Worm (Caenorhabditis elegans) whole organism, young adult: ENCODE data around the gene sek-6.

Experiments
- ama-1 ChIP-seq, 3 experiments: fragments of 150-350 bp in 1 of 3; sonication (generic microtip) in 2 of 3; optimal IDR thresholded peaks; 2 replicates each; lab custom pipeline; 2014 to 2018; ENCODE audit warnings: missing biosample characterization in 2 of 3, missing genetic modification characterization in 2 of 3, missing genetic modification reagents in 2 of 3
- attf-3 ChIP-seq: fragments of 200-800 bp; sonication (Bioruptor generic); conservative IDR thresholded peaks from 2 replicates; pipeline ENCODE4 v1.3.6; 2022; ENCODE audit warnings: missing genetic modification reagents, missing genetic modification characterization, missing compliant biosample characterization
- attf-6 ChIP-seq: fragments of 200-800 bp; sonication (Bioruptor generic); IDR thresholded peaks from 2 replicates; pipeline ENCODE4 v1.3.6; 2022; ENCODE audit warnings: missing genetic modification reagents, missing genetic modification characterization, missing compliant biosample characterization
- cebp-1 ChIP-seq, 2 experiments: fragments of 200-800 bp in 1 of 2; sonication (Bioruptor generic) in 1 of 2; sonication (generic microtip) in 1 of 2; IDR thresholded peaks in 1 of 2; optimal IDR thresholded peaks in 1 of 2; 2 replicates each; pipeline versions ENCODE4 v1.3.6 to Lab custom; 2017 to 2022; ENCODE audit warnings: missing compliant biosample characterization in 2 of 2, missing genetic modification characterization in 2 of 2, mild to moderate bottlenecking in 1 of 2, missing genetic modification reagents in 1 of 2, moderate library complexity in 1 of 2
- cebp-2 ChIP-seq: fragments of 200-800 bp; sonication (Bioruptor generic); IDR thresholded peaks from 2 replicates; pipeline ENCODE4 v1.3.6; 2022; ENCODE audit warnings: missing genetic modification characterization, missing compliant biosample characterization
- ceh-58 ChIP-seq: fragments of 200-800 bp; sonication (Bioruptor generic); IDR thresholded peaks from 2 replicates; pipeline ENCODE4 v1.3.6; 2022; ENCODE audit warnings: missing genetic modification characterization, missing compliant biosample characterization
- die-1 ChIP-seq: sonication (generic microtip); optimal IDR thresholded peaks from 2 replicates; lab custom pipeline; 2016; ENCODE audit warnings: missing genotype, mild to moderate bottlenecking, missing genetic modification characterization, missing compliant biosample characterization
- madf-10 ChIP-seq: sonication (generic microtip); optimal IDR thresholded peaks from 2 replicates; lab custom pipeline; 2016; ENCODE audit warnings: mild to moderate bottlenecking, missing genetic modification characterization, missing compliant biosample characterization
- unc-62 ChIP-seq: fragments of 150-350 bp; optimal IDR thresholded peaks from 2 replicates; lab custom pipeline; 2014; ENCODE audit warnings: missing biosample characterization, missing genetic modification reagents, missing genetic modification characterization
- ztf-18 ChIP-seq: sonication (generic microtip); optimal IDR thresholded peaks from 2 replicates; lab custom pipeline; 2016; ENCODE audit warnings: missing genotype, mild to moderate bottlenecking, missing genetic modification characterization, missing compliant biosample characterization

- TF ChIP-seq ceh-58: no peak
- no peak for TF ChIP-seq cebp-2 (GFP tag; lab: Robert Waterston, UW)
- TF ChIP-seq ama-1 (optimal IDR thresholded peaks at IDR 0.05; lab: Kevin White, UChicago): no peak
- no peak for TF ChIP-seq ama-1 (GFP tag; optimal IDR thresholded peaks at IDR 0.05; lab: Kevin White, UChicago)
- no peak for TF ChIP-seq attf-6 (GFP tag; lab: Robert Waterston, UW)
- TF ChIP-seq unc-62 (GFP tag; lab: Kevin White, UChicago): no peak
- TF ChIP-seq ztf-18 (tag; lab: Kevin White, UChicago): no peak
- no peak for TF ChIP-seq madf-10 (tag; lab: Kevin White, UChicago)
- no peak for TF ChIP-seq die-1
- no peak for TF ChIP-seq attf-3 (GFP tag; lab: Robert Waterston, UW)
- TF ChIP-seq cebp-1 (GFP tag; IDR thresholded peaks at IDR 0.05; lab: Robert Waterston, UW): no peak
- TF ChIP-seq cebp-1 (tag; optimal IDR thresholded peaks at IDR 0.05; lab: Kevin White, UChicago): no peak
Measured at ce11 chrX:10081077-10081476, 50.1 kb downstream of the sek-6 start.
